Fruit fly (Drosophila melanogaster): ENCODE measurements around the gene y.

- TF ChIP-seq CG14711 (tag; optimal IDR thresholded peaks at IDR 0.05) (no peak), Crg-1 (GFP tag; optimal IDR thresholded peaks at IDR 0.05) (no peak), CG7045 (GFP tag; optimal IDR thresholded peaks at IDR 0.05) (no peak)
Measured at dm6 chrX:406306-406705, 50.0 kb downstream of the y start.
